Fruit fly (Drosophila melanogaster): ENCODE results near the gene Membrin.

Membrin gene

dm6 chr3L:5356050-5356967 lies 9.9 kb upstream of the Membrin start (continued):
- TF ChIP-seq Opbp (GFP tag; IDR thresholded peaks at IDR 0.05; ENCODE audit: partially characterized antibody) = peak; percentile 74
- TF ChIP-seq nerfin-2 (GFP tag; IDR thresholded peaks at IDR 0.05; ENCODE audit: partially characterized antibody) = peak; percentile 70; the same call in 1 of the 2 replicates
- peak; percentile 78 for TF ChIP-seq Bgb (GFP tag; IDR thresholded peaks at IDR 0.05; ENCODE audit: partially characterized antibody)
- peak; percentile 58; the same call in 2 of the 4 replicates for TF ChIP-seq Dll (GFP tag; IDR thresholded peaks at IDR 0.05; ENCODE audit: partially characterized antibody)
- TF ChIP-seq dati (GFP tag; IDR thresholded peaks at IDR 0.05) = no peak
- peak; percentile 80 for TF ChIP-seq CG16813 (GFP tag; IDR thresholded peaks at IDR 0.05; ENCODE audit: partially characterized antibody)
- TF ChIP-seq dmrt99B (tag; optimal IDR thresholded peaks at IDR 0.05) = peak; percentile 23
- TF ChIP-seq trem (tag; optimal IDR thresholded peaks at IDR 0.05) = peak; percentile 25
- peak; percentile 73; the same call in 2 of the 3 replicates for TF ChIP-seq CG14860 (GFP tag; IDR thresholded peaks at IDR 0.05; ENCODE audit: partially characterized antibody)
- no peak for TF ChIP-seq prd (optimal IDR thresholded peaks at IDR 0.05)
- 0 out of 3 replicates have a peak, but pooled peaks have one; percentile 6 for TF ChIP-seq prd (GFP tag; IDR thresholded peaks at IDR 0.05)
- peak; percentile 59; the same call in 1 of the 3 replicates for TF ChIP-seq CG34224 (GFP tag; IDR thresholded peaks at IDR 0.05; ENCODE audit: partially characterized antibody)
- TF ChIP-seq sd (tag; optimal IDR thresholded peaks at IDR 0.05) = peak; percentile 17
- peak; percentile 65 for TF ChIP-seq knrl (GFP tag; IDR thresholded peaks at IDR 0.05; ENCODE audit: partially characterized antibody)
- no peak for TF ChIP-seq Gsc (GFP tag; IDR thresholded peaks at IDR 0.05)
- TF ChIP-seq YL-1 (GFP tag; optimal IDR thresholded peaks at IDR 0.05) = no peak
- no peak for TF ChIP-seq CG7271 (tag; optimal IDR thresholded peaks at IDR 0.05)
- TF ChIP-seq mld (GFP tag; IDR thresholded peaks at IDR 0.05; ENCODE audit: partially characterized antibody) = peak; percentile 83
- TF ChIP-seq CG13287 (GFP tag; IDR thresholded peaks at IDR 0.05; ENCODE audit: partially characterized antibody) = peak; percentile 6; the same call in 1 of the 2 replicates
- TF ChIP-seq bbx (GFP tag; IDR thresholded peaks at IDR 0.05; ENCODE audit: partially characterized antibody) = peak; percentile 74
- TF ChIP-seq CG33213 (GFP tag; optimal IDR thresholded peaks at IDR 0.05) = no peak
- no peak for TF ChIP-seq CG14050 (GFP tag; IDR thresholded peaks at IDR 0.05)
- TF ChIP-seq CG6175 (GFP tag; IDR thresholded peaks at IDR 0.05) = no peak
- TF ChIP-seq tna (GFP tag; IDR thresholded peaks at IDR 0.05; ENCODE audit: partially characterized antibody) = peak; percentile 86
- peak; percentile 70 for TF ChIP-seq HLH4C (GFP tag; IDR thresholded peaks at IDR 0.05; ENCODE audit: partially characterized antibody)

dm6 chr3L:5359208-5360003 lies 6.8 kb upstream of the Membrin start, which contains the start of gene Klp64D:
Gene Klp64D (minus strand): TSS chr3L:5359392.
- TF ChIP-seq run (tag; optimal IDR thresholded peaks at IDR 0.05) (no peak), CG2116 (GFP tag; optimal IDR thresholded peaks at IDR 0.05) (peak; percentile 17), sd (tag; optimal IDR thresholded peaks at IDR 0.05) (no peak), CG9876 (GFP tag; optimal IDR thresholded peaks at IDR 0.05) (no peak), CG4328 (GFP tag; optimal IDR thresholded peaks at IDR 0.05) (no peak), abd-A (tag; optimal IDR thresholded peaks at IDR 0.05) (no peak), hb (GFP tag; IDR thresholded peaks at IDR 0.05; ENCODE audit: partially characterized antibody) (no peak), CG7987 (GFP tag; optimal IDR thresholded peaks at IDR 0.05) (no peak), grn (GFP tag; optimal IDR thresholded peaks at IDR 0.05) (no peak), CG8478 (optimal IDR thresholded peaks at IDR 0.05) (no peak), CG2678 (tag; optimal IDR thresholded peaks at IDR 0.05) (peak; percentile 56), CG10654 (GFP tag; optimal IDR thresholded peaks at IDR 0.05) (no peak), CG11085 (GFP tag; IDR thresholded peaks at IDR 0.05) (no peak), CG3847 (GFP tag; IDR thresholded peaks at IDR 0.05) (peak; percentile 59), ind (GFP tag; optimal IDR thresholded peaks at IDR 0.05) (peak; percentile 14), pnt (GFP tag; optimal IDR thresholded peaks at IDR 0.05) (no peak), CG3407 (GFP tag; optimal IDR thresholded peaks at IDR 0.05) (no peak), H2.0 (GFP tag; IDR thresholded peaks at IDR 0.05) (no peak), Dip3 (GFP tag; optimal IDR thresholded peaks at IDR 0.05) (no peak), salm (tag; optimal IDR thresholded peaks at IDR 0.05) (no peak), CG2120 (GFP tag; optimal IDR thresholded peaks at IDR 0.05) (peak; percentile 6), crp (GFP tag; optimal IDR thresholded peaks at IDR 0.05) (peak in 1 of 2 experiments; percentile 54)

All from whole organism, embryonic.